Fruit fly (Drosophila melanogaster): ENCODE results near the gene CG13760.
A peak's percentile ranks its signal among the peaks of the same experiment; 100 is the strongest.

Gene CG13760

DNA sequence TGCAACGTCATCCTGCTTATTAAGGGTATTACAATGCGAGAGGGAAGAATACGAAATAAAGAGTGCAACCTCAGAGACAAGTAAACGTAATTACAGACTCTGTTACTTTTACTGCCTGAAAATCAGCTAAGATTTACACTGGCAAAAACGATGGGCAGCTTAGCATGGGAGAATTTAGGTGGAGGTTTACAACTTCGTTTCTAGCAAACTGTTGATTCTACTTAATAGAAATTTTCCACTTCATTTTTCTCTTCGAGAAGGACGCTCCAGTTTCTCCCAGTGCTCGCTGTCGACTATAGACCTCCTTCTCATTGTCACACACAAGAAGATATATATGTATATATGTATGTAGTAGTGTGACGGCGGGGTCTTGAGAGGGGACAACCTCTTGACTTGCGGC is 49.4 kb downstream of the CG13760 start (continued):
- TF ChIP-seq Bdp1 (GFP tag; optimal IDR thresholded peaks at IDR 0.05) (no peak), kah (GFP tag; optimal IDR thresholded peaks at IDR 0.05) (no peak), CG4820 (GFP tag; optimal IDR thresholded peaks at IDR 0.05) (no peak), CG15696 (tag; optimal IDR thresholded peaks at IDR 0.05) (peak; percentile 3), mld (GFP tag; IDR thresholded peaks at IDR 0.05; ENCODE audit: partially characterized antibody) (no peak), Ets97D (GFP tag; optimal IDR thresholded peaks at IDR 0.05) (no peak), MESR4 (GFP tag; optimal IDR thresholded peaks at IDR 0.05) (no peak), Blimp-1 (GFP tag; optimal IDR thresholded peaks at IDR 0.05) (peak; percentile 18), Spps (tag; optimal IDR thresholded peaks at IDR 0.05) (no peak), CG2889 (GFP tag; IDR thresholded peaks at IDR 0.05) (no peak), Opbp (GFP tag; IDR thresholded peaks at IDR 0.05; ENCODE audit: partially characterized antibody) (no peak), CG17912 (GFP tag; optimal IDR thresholded peaks at IDR 0.05) (no peak), Nf-YB (GFP tag; optimal IDR thresholded peaks at IDR 0.05) (no peak), sens (GFP tag) (peak; percentile 68), sug (tag; optimal IDR thresholded peaks at IDR 0.05) (no peak), otp (GFP tag; IDR thresholded peaks at IDR 0.05) (0 out of 3 replicates have a peak, but pooled peaks have one; percentile 47), CG13894 (tag; optimal IDR thresholded peaks at IDR 0.05) (no peak), CG5180 (GFP tag; optimal IDR thresholded peaks at IDR 0.05) (no peak), CG11560 (tag; IDR thresholded peaks at IDR 0.05) (no peak), C15 (GFP tag; IDR thresholded peaks at IDR 0.05) (0 out of 3 replicates have a peak, but pooled peaks have one; percentile 29), NC2α (GFP tag; optimal IDR thresholded peaks at IDR 0.05) (no peak), ind (GFP tag; optimal IDR thresholded peaks at IDR 0.05) (no peak), CG12659 (GFP tag; optimal IDR thresholded peaks at IDR 0.05) (peak; percentile 29), Hsf (GFP tag; optimal IDR thresholded peaks at IDR 0.05) (peak; percentile 24), Ptx1 (GFP tag; IDR thresholded peaks at IDR 0.05) (peak; percentile 51; the same call in 1 of the 2 replicates), bcd (GFP tag; optimal IDR thresholded peaks at IDR 0.05) (peak; percentile 27), NK7.1 (GFP tag; optimal IDR thresholded peaks at IDR 0.05) (no peak), Oli (tag; optimal IDR thresholded peaks at IDR 0.05) (peak; percentile 41), Sry-δ (GFP tag; optimal IDR thresholded peaks at IDR 0.05) (no peak), Xrp1 (GFP tag; IDR thresholded peaks at IDR 0.05) (peak; percentile 42; the same call in 1 of the 2 replicates), CG4282 (GFP tag; optimal IDR thresholded peaks at IDR 0.05) (no peak), CG9932 (GFP tag; IDR thresholded peaks at IDR 0.05) (no peak), zen (tag; optimal IDR thresholded peaks at IDR 0.05) (no peak), CG6791 (GFP tag; IDR thresholded peaks at IDR 0.05; ENCODE audit: partially characterized antibody) (no peak), CG15514 (GFP tag; optimal IDR thresholded peaks at IDR 0.05) (no peak), pnt (GFP tag; optimal IDR thresholded peaks at IDR 0.05) (no peak), Vsx1 (GFP tag; optimal IDR thresholded peaks at IDR 0.05) (no peak), row (GFP tag; IDR thresholded peaks at IDR 0.05) (peak; percentile 58), stwl (tag; optimal IDR thresholded peaks at IDR 0.05) (no peak), Dad (GFP tag; optimal IDR thresholded peaks at IDR 0.05) (no peak), CG8359 (GFP tag; optimal IDR thresholded peaks at IDR 0.05; ENCODE audit: borderline replicate concordance) (no peak), Bgb (GFP tag; IDR thresholded peaks at IDR 0.05; ENCODE audit: partially characterized antibody) (no peak), oc (tag; optimal IDR thresholded peaks at IDR 0.05) (peak; percentile 3), eyg (GFP tag; optimal IDR thresholded peaks at IDR 0.05) (no peak), esg (GFP tag; conservative IDR thresholded peaks at IDR 0.05) (peak; percentile 29; the same call in 1 of the 2 replicates), CG32772 (GFP tag; IDR thresholded peaks at IDR 0.05) (peak; percentile 49), CG4404 (GFP tag; IDR thresholded peaks at IDR 0.05) (0 out of 2 replicates have a peak, but pooled peaks have one; percentile 34), CG10979 (tag; optimal IDR thresholded peaks at IDR 0.05) (peak; percentile 31), CG9609 (GFP tag; optimal IDR thresholded peaks at IDR 0.05) (peak; percentile 30), ato (GFP tag; IDR thresholded peaks at IDR 0.05; ENCODE audit: partially characterized antibody) (no peak), pho (GFP tag; optimal IDR thresholded peaks at IDR 0.05) (no peak)

Measured in whole organism, embryonic.